Worm (Caenorhabditis elegans) whole organism, L3 larva: ENCODE measurements around the gene sra-27.

ENCODE experiments used
- R02D3.7 ChIP-seq: fragments of 150-350 bp; optimal IDR thresholded peaks from 2 replicates; lab custom pipeline; 2014; ENCODE audit warnings: missing biosample characterization, missing genetic modification characterization
- ZK546.5 ChIP-seq: sonication (generic microtip); optimal IDR thresholded peaks from 2 replicates; lab custom pipeline; 2017; ENCODE audit warnings: missing biosample characterization, missing genetic modification characterization
- aly-2 ChIP-seq: fragments of 150-350 bp; optimal IDR thresholded peaks from 2 replicates; lab custom pipeline; 2014; ENCODE audit warnings: missing biosample characterization, missing genetic modification characterization
- ama-1 ChIP-seq: fragments of 150-350 bp; optimal IDR thresholded peaks from 2 replicates; lab custom pipeline; 2018
- ceh-16 ChIP-seq: sonication (generic microtip); optimal IDR thresholded peaks from 2 replicates; lab custom pipeline; 2017; ENCODE audit warnings: missing biosample characterization, missing genetic modification characterization
- ceh-28 ChIP-seq: fragments of 150-350 bp; optimal IDR thresholded peaks from 2 replicates; lab custom pipeline; 2014; ENCODE audit warnings: missing biosample characterization, missing genetic modification reagents, missing genetic modification characterization
- ceh-82 ChIP-seq: fragments of 150-350 bp; optimal IDR thresholded peaks from 2 replicates; lab custom pipeline; 2014; ENCODE audit warnings: missing biosample characterization, missing genetic modification characterization
- daf-12 ChIP-seq: fragments of 150-350 bp; optimal IDR thresholded peaks from 2 replicates; lab custom pipeline; 2014; ENCODE audit warnings: missing biosample characterization, missing genetic modification reagents, missing genetic modification characterization
- egl-5 ChIP-seq: fragments of 150-350 bp; optimal IDR thresholded peaks from 2 replicates; lab custom pipeline; 2017; ENCODE audit warnings: missing biosample characterization, missing genetic modification reagents, missing genetic modification characterization, inconsistent platforms
- elt-2 ChIP-seq: sonication (generic microtip); optimal IDR thresholded peaks from 2 replicates; lab custom pipeline; 2016; ENCODE audit warnings: missing genetic modification reagents, mild to moderate bottlenecking, missing genetic modification characterization, missing compliant biosample characterization
- elt-3 ChIP-seq, 3 experiments: fragments of 150-350 bp in 1 of 3; sonication (generic microtip) in 2 of 3; optimal IDR thresholded peaks; 2 replicates in 2 of 3; 4 replicates in 1 of 3; lab custom pipeline; 2014 to 2017; ENCODE audit warnings: missing biosample characterization in 3 of 3, missing genetic modification characterization in 3 of 3
- eor-1 ChIP-seq, 2 experiments: fragments of 150-350 bp; optimal IDR thresholded peaks; 2 replicates each; lab custom pipeline; 2014 to 2018; ENCODE audit warnings: missing biosample characterization in 2 of 2, missing genetic modification characterization in 2 of 2
- fkh-10 ChIP-seq: sonication (generic microtip); optimal IDR thresholded peaks from 2 replicates; lab custom pipeline; 2017; ENCODE audit warnings: missing biosample characterization, missing genetic modification reagents, missing genetic modification characterization
- fos-1 ChIP-seq: fragments of 150-350 bp; optimal IDR thresholded peaks from 2 replicates; lab custom pipeline; 2014; ENCODE audit warnings: missing biosample characterization, missing genetic modification characterization
- hmg-11 ChIP-seq: sonication (generic microtip); optimal IDR thresholded peaks from 2 replicates; lab custom pipeline; 2016; ENCODE audit warnings: missing genetic modification characterization, missing compliant biosample characterization
- jun-1 ChIP-seq: fragments of 150-350 bp; optimal IDR thresholded peaks from 2 replicates; lab custom pipeline; 2014; ENCODE audit warnings: missing biosample characterization, missing genetic modification reagents, missing genetic modification characterization
- lin-39 ChIP-seq: fragments of 150-350 bp; optimal IDR thresholded peaks from 2 replicates; lab custom pipeline; 2018; ENCODE audit warnings: missing biosample characterization, missing genetic modification reagents, missing genetic modification characterization
- lsy-12 ChIP-seq: sonication (generic microtip); optimal IDR thresholded peaks from 2 replicates; lab custom pipeline; 2016; ENCODE audit warnings: mild to moderate bottlenecking, missing genetic modification characterization, missing compliant biosample characterization
- mdl-1 ChIP-seq: fragments of 150-350 bp; optimal IDR thresholded peaks from 2 replicates; lab custom pipeline; 2014; ENCODE audit warnings: missing biosample characterization, missing genetic modification characterization
- mml-1 ChIP-seq: fragments of 150-350 bp; sonication (generic microtip); optimal IDR thresholded peaks from 3 replicates; lab custom pipeline; 2014; ENCODE audit warnings: missing biosample characterization, missing genetic modification characterization
- nfya-1 ChIP-seq: sonication (generic microtip); optimal IDR thresholded peaks from 2 replicates; lab custom pipeline; 2017; ENCODE audit warnings: missing genetic modification characterization, mild to moderate bottlenecking, missing compliant biosample characterization, antibody characterized with exemption, moderate library complexity; ENCODE audit not compliant: insufficient read depth
- nhr-12 ChIP-seq: fragments of 150-350 bp; optimal IDR thresholded peaks from 2 replicates; lab custom pipeline; 2014; ENCODE audit warnings: missing biosample characterization, missing genetic modification characterization
- nhr-23 ChIP-seq: fragments of 150-350 bp; optimal IDR thresholded peaks from 2 replicates; lab custom pipeline; 2014; ENCODE audit warnings: missing biosample characterization, missing genetic modification reagents, missing genetic modification characterization
- nhr-25 ChIP-seq: sonication (generic microtip); optimal IDR thresholded peaks from 2 replicates; lab custom pipeline; 2017; ENCODE audit warnings: missing biosample characterization, missing genetic modification characterization
- nhr-28 ChIP-seq: fragments of 150-350 bp; optimal IDR thresholded peaks from 2 replicates; lab custom pipeline; 2014; ENCODE audit warnings: missing biosample characterization, missing genetic modification characterization
- nhr-43 ChIP-seq: sonication (generic microtip); optimal IDR thresholded peaks from 2 replicates; lab custom pipeline; 2016; ENCODE audit warnings: mild to moderate bottlenecking, missing genetic modification characterization, missing compliant biosample characterization; ENCODE audit not compliant: poor library complexity, severe bottlenecking
- nhr-67 ChIP-seq: fragments of 150-350 bp; optimal IDR thresholded peaks from 2 replicates; lab custom pipeline; 2014; ENCODE audit warnings: missing biosample characterization, missing genetic modification characterization
- nhr-77 ChIP-seq: fragments of 150-350 bp; optimal IDR thresholded peaks from 2 replicates; lab custom pipeline; 2014; ENCODE audit warnings: missing biosample characterization, missing genetic modification characterization
- pha-4 ChIP-seq: fragments of 150-350 bp; optimal IDR thresholded peaks from 2 replicates; lab custom pipeline; 2014; ENCODE audit warnings: missing biosample characterization, missing genetic modification reagents, missing genetic modification characterization
- pqm-1 ChIP-seq: fragments of 150-350 bp; optimal IDR thresholded peaks from 2 replicates; lab custom pipeline; 2017; ENCODE audit warnings: missing biosample characterization, missing genetic modification characterization, inconsistent platforms
- sea-2 ChIP-seq: fragments of 150-350 bp; sonication (generic microtip); optimal IDR thresholded peaks from 4 replicates; lab custom pipeline; 2014; ENCODE audit warnings: missing biosample characterization, missing genetic modification reagents, missing genetic modification characterization
- unc-39 ChIP-seq: sonication (generic microtip); optimal IDR thresholded peaks from 4 replicates; lab custom pipeline; 2017; ENCODE audit warnings: missing biosample characterization, missing genetic modification characterization
- unc-62 ChIP-seq: fragments of 150-350 bp; sonication (generic microtip); optimal IDR thresholded peaks from 4 replicates; lab custom pipeline; 2014; ENCODE audit warnings: missing biosample characterization, missing genetic modification reagents, missing genetic modification characterization
- zag-1 ChIP-seq: fragments of 150-350 bp; optimal IDR thresholded peaks from 2 replicates; lab custom pipeline; 2014; ENCODE audit warnings: missing biosample characterization, missing genetic modification characterization
- ztf-4 ChIP-seq: fragments of 150-350 bp; optimal IDR thresholded peaks from 2 replicates; lab custom pipeline; 2014; ENCODE audit warnings: missing biosample characterization, missing genetic modification characterization

The sra-27 gene

DNA sequence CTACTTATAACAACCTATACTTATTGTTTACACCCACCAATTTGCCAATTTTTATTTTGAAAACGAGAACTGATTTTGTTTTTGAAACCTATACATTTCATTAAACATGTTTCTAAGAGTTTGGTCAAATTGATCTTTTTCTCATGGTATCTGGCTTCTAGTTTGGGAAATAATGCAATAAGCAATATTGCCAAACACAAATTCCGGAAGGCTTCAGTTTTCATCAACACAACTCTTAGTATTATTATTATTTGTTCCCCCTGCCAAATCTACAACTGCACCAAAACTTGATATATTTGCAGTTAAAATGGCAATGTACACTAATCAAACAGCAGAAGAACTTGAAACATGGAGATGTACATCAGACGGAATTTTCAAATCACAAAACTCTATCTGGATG, at the start of gene sra-27:
Gene sra-27 (plus strand): TSS at position 301 of the 400 bp plus-strand sequence.
- TF ChIP-seq jun-1 (tag; lab: Kevin White, UChicago) (no peak), aly-2 (no peak), ceh-16 (no peak), mdl-1 (tag; lab: Kevin White, UChicago) (no peak), ama-1 (lab: Kevin White, UChicago) (no peak), unc-39 (tag; lab: Kevin White, UChicago) (no peak), nhr-23 (no peak), fkh-10 (no peak), sea-2 (GFP tag; lab: Kevin White, UChicago) (no peak), lin-39 (tag; lab: Kevin White, UChicago) (no peak), ZK546.5 (tag; lab: Kevin White, UChicago) (no peak), nhr-77 (tag; lab: Kevin White, UChicago) (no peak), pqm-1 (tag; lab: Kevin White, UChicago) (no peak), egl-5 (tag; lab: Kevin White, UChicago) (no peak), pha-4 (tag; lab: Kevin White, UChicago) (no peak), nhr-67 (tag; lab: Kevin White, UChicago) (no peak), nhr-28 (tag; lab: Kevin White, UChicago) (no peak), nhr-12 (no peak), zag-1 (no peak)

DNA sequence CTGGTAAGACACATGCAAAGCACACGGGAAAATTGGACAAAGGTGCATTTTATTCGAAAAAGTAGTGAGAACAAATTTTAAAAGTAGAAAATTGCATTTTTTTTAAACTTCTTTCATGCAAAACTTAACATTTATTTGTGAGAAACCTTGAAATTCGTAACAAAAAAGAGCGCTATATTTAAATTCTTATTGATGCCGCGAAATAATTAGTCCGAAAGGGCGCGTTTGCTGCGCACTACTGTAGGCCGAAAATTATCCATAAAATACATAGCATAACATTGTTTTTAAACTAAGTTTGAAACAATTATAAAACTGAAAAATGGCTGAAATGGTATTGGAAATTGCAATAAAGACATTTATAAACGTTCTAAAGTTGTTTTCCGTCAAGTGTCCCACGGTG, 49.1 kb upstream of the sra-27 start:
- TF ChIP-seq nhr-77 (tag; lab: Kevin White, UChicago) = no peak
- no peak for TF ChIP-seq pha-4 (tag; lab: Kevin White, UChicago)
- TF ChIP-seq mml-1 (tag; lab: Kevin White, UChicago) = no peak
- no peak for TF ChIP-seq eor-1 (tag; optimal IDR thresholded peaks at IDR 0.05; lab: Kevin White, UChicago)
- TF ChIP-seq fos-1 (tag; lab: Kevin White, UChicago) = no peak
- TF ChIP-seq lsy-12 (tag; lab: Kevin White, UChicago) = no peak
- no peak for TF ChIP-seq unc-62
- TF ChIP-seq ceh-28 (tag; lab: Kevin White, UChicago) = no peak
- no peak for TF ChIP-seq aly-2
- no peak for TF ChIP-seq nhr-43 (tag; lab: Kevin White, UChicago)
- no peak for TF ChIP-seq ZK546.5 (tag; lab: Kevin White, UChicago)
- no peak for TF ChIP-seq egl-5 (tag; lab: Kevin White, UChicago)

DNA sequence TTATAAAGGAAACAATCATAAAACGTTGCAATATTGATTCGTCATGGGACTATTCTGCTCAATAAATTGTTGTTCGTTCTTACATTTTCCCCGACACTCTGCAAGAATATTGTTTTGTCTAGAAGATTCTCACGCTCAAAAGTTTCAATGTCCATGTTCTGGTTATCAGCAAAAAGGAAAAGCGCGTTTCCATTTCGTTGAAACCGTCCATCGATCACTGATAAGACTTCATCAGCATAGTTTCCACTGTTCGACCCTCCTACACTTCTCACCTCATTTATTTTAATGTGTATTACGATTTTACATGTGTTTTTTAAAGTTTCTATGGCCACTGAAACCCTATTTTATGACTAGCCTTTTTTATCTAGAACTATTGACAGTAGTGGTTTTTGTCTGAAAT, 48.7 kb upstream of the sra-27 start:
- TF ChIP-seq elt-2 (tag; lab: Kevin White, UChicago) (peak; percentile 89), pqm-1 (tag; lab: Kevin White, UChicago) (peak; percentile 91), nhr-25 (tag; lab: Kevin White, UChicago) (no peak)

DNA sequence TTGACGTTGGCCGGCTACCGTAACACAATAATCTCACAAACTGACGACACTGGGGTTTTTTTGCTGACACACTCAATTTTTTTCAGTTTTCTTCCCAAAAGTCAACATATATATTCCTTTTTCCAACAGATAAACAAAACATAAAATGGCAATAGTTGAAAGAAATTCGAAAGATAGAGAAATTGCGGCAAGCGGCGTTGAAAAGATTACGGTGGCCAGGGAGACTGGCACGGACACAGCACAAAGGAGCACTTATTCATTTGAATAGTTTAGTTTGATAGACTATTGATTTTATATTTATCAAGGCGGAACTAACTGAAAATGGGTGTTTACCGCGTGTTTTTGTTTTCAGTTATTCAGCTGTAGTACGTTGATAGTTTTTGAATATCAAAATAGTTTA, 47.5 kb upstream of the sra-27 start, which contains the start of gene toe-2:
Gene toe-2 (minus strand): TSS at position 70 of the 400 bp plus-strand sequence.
- TF ChIP-seq nhr-77 (tag; lab: Kevin White, UChicago) (no peak), pqm-1 (tag; lab: Kevin White, UChicago) (peak; percentile 18), lin-39 (tag; lab: Kevin White, UChicago) (no peak), elt-2 (tag; lab: Kevin White, UChicago) (peak; percentile 55)

DNA sequence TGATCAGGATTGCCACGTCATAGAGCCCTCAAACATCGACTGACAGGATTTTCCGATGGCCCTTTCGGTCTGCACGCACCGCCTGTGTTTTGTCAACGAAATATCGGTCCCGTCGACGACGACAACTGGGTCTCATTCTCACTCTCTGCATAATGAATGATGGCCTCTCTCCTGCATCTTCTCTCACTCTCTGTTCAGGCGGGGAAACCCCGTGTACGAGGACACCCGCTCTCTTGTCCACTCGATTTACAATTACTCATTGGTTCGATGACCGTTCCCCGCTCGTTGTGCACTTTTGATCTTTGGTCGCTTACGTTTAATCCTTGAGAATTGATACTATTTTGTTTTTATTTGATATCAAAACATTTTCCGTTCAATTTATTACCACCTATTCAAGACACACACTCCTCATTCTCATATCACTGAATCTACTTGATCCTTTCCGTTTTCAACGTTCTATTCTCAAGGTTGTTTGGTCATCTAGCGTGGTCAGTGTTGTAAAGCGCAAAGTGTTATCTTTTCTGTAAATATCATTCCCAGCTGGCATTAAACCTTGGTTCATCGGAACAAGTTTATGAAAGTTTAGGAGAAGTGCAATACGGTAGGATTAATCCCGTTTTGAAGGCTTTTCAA, 46.1 kb upstream of the sra-27 start:
- TF ChIP-seq lin-39 (tag; lab: Kevin White, UChicago) (peak; percentile 30), nhr-43 (tag; lab: Kevin White, UChicago) (peak; percentile 19), nhr-25 (tag; lab: Kevin White, UChicago) (peak; percentile 65), pqm-1 (tag; lab: Kevin White, UChicago) (peak; percentile 25), ceh-82 (tag; lab: Kevin White, UChicago) (no peak)

DNA sequence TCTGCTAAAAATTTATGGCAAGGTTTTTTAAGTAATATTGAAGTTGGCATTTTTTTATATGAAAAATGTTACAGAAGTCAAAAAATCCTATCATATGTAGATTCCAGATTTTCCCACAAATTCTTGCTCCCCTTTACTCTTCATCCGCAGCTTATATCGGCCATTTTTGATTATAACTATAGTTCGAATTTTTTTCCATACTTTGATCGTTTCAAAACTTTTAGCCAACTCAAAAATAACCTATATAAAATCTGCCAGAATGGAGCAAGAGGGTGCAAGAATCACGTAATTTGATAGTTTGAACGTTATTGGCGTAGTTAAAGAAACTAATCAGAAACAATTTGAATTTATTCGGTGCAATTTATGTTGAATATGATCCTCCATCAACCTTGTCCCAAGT, 44.9 kb upstream of the sra-27 start:
- no peak for TF ChIP-seq nhr-43 (tag; lab: Kevin White, UChicago)
- TF ChIP-seq elt-3 (tag; optimal IDR thresholded peaks at IDR 0.05; lab: Kevin White, UChicago) = no peak
- no peak for TF ChIP-seq jun-1 (tag; lab: Kevin White, UChicago)
- no peak for TF ChIP-seq daf-12 (tag; lab: Kevin White, UChicago)
- no peak for TF ChIP-seq zag-1
- no peak for TF ChIP-seq ceh-82 (tag; lab: Kevin White, UChicago)
- TF ChIP-seq nfya-1 = no peak
- TF ChIP-seq nhr-77 (tag; lab: Kevin White, UChicago) = no peak
- no peak for TF ChIP-seq R02D3.7 (tag; lab: Kevin White, UChicago)
- TF ChIP-seq ceh-16 = no peak
- TF ChIP-seq ama-1 (lab: Kevin White, UChicago) = no peak
- TF ChIP-seq sea-2 (GFP tag; lab: Kevin White, UChicago) = no peak
- no peak for TF ChIP-seq ztf-4
- no peak for TF ChIP-seq hmg-11 (tag; lab: Kevin White, UChicago)
- no peak for TF ChIP-seq lin-39 (tag; lab: Kevin White, UChicago)
- TF ChIP-seq fkh-10 = no peak
- TF ChIP-seq ceh-28 (tag; lab: Kevin White, UChicago) = no peak
- no peak for TF ChIP-seq mml-1 (tag; lab: Kevin White, UChicago)
- no peak for TF ChIP-seq nhr-28 (tag; lab: Kevin White, UChicago)
- no peak for TF ChIP-seq nhr-23
- TF ChIP-seq, all 47 proteins: peak for 0
